Worm (Caenorhabditis elegans) whole organism, mixed stage, embryonic: Measurements from ENCODE around the gene W02H5.8.

Experiments
- blmp-1 ChIP-seq: fragments of 150-350 bp; optimal IDR thresholded peaks from 2 replicates; lab custom pipeline; 2014; ENCODE audit warnings: missing biosample characterization, missing genetic modification characterization
- ces-1 ChIP-seq: fragments of 150-350 bp; optimal IDR thresholded peaks from 2 replicates; lab custom pipeline; 2014; ENCODE audit warnings: missing biosample characterization, missing genetic modification reagents, missing genetic modification characterization
- drap-1 ChIP-seq: fragments of 200-800 bp; sonication (Bioruptor generic); optimal IDR thresholded peaks from 3 replicates; lab custom pipeline; 2018; ENCODE audit warnings: mild to moderate bottlenecking, missing genetic modification characterization, missing compliant biosample characterization
- elt-1 ChIP-seq: sonication (generic microtip); optimal IDR thresholded peaks from 2 replicates; lab custom pipeline; 2017; ENCODE audit warnings: missing genetic modification characterization, mild to moderate bottlenecking, missing compliant biosample characterization, antibody characterized with exemption, moderate library complexity, borderline replicate concordance; ENCODE audit not compliant: insufficient read depth
- flh-1 ChIP-seq: fragments of 200-800 bp; sonication (Bioruptor generic); optimal IDR thresholded peaks from 2 replicates; lab custom pipeline; 2018; ENCODE audit warnings: mild to moderate bottlenecking, missing genetic modification characterization, moderate library complexity, missing compliant biosample characterization
- lsy-2 ChIP-seq: fragments of 150-350 bp; optimal IDR thresholded peaks from 2 replicates; lab custom pipeline; 2014; ENCODE audit warnings: missing biosample characterization, missing genetic modification characterization
- mab-5 ChIP-seq: fragments of 150-350 bp; optimal IDR thresholded peaks from 2 replicates; lab custom pipeline; 2014; ENCODE audit warnings: missing biosample characterization, missing genetic modification characterization
- nhr-2 ChIP-seq: fragments of 150-350 bp; optimal IDR thresholded peaks from 2 replicates; lab custom pipeline; 2014; ENCODE audit warnings: missing biosample characterization, missing genetic modification characterization
- nhr-237 ChIP-seq: fragments of 150-350 bp; optimal IDR thresholded peaks from 2 replicates; lab custom pipeline; 2014; ENCODE audit warnings: missing biosample characterization, missing genetic modification characterization
- nhr-28 ChIP-seq: fragments of 150-350 bp; optimal IDR thresholded peaks from 2 replicates; lab custom pipeline; 2014; ENCODE audit warnings: missing biosample characterization, missing genetic modification characterization
- snpc-4 ChIP-seq: fragments of 150-350 bp; optimal IDR thresholded peaks from 2 replicates; lab custom pipeline; 2014; ENCODE audit warnings: missing biosample characterization, missing genetic modification characterization
- ztf-11 ChIP-seq: fragments of 150-350 bp; optimal IDR thresholded peaks from 2 replicates; lab custom pipeline; 2014; ENCODE audit warnings: missing biosample characterization, missing genetic modification characterization

- no peak for TF ChIP-seq nhr-237 (tag; lab: Kevin White, UChicago)
- TF ChIP-seq ces-1 (GFP tag; lab: Kevin White, UChicago) = no peak
- no peak for TF ChIP-seq elt-1 (tag; lab: Kevin White, UChicago)
- TF ChIP-seq flh-1 (GFP tag; lab: Kevin White, UChicago) = no peak
- TF ChIP-seq blmp-1 (tag; lab: Kevin White, UChicago) = no peak
- no peak for TF ChIP-seq mab-5 (tag; lab: Kevin White, UChicago)
- no peak for TF ChIP-seq nhr-28 (tag; lab: Kevin White, UChicago)
- no peak for TF ChIP-seq lsy-2
- TF ChIP-seq drap-1 (GFP tag; lab: Kevin White, UChicago) = no peak
- no peak for TF ChIP-seq ztf-11 (tag; lab: Kevin White, UChicago)
- no peak for TF ChIP-seq snpc-4 (tag; lab: Kevin White, UChicago)
- no peak for TF ChIP-seq nhr-2 (tag; lab: Kevin White, UChicago)
Observed at ce11 chrV:2647222-2647796, 5.1 kb downstream of the W02H5.8 start.
